Worm (Caenorhabditis elegans) whole organism, L4/young adult: ENCODE results near the gene lad-2.

Experiments used
- W03F9.2 ChIP-seq: fragments of 150-350 bp; optimal IDR thresholded peaks from 2 replicates; lab custom pipeline; 2014; ENCODE audit warnings: missing biosample characterization, missing genetic modification characterization
- dao-5 ChIP-seq: sonication (generic microtip); optimal IDR thresholded peaks from 2 replicates; lab custom pipeline; 2016; ENCODE audit warnings: missing genotype, missing genetic modification characterization, moderate library complexity, missing compliant biosample characterization
- him-1 ChIP-seq: sonication (generic microtip); optimal IDR thresholded peaks from 2 replicates; lab custom pipeline; 2016; ENCODE audit warnings: missing genotype, missing genetic modification reagents, missing genetic modification characterization, missing compliant biosample characterization

lad-2 gene

ce11 chrIV:2994883-2995282 lies 16.6 kb upstream of the lad-2 start:
- TF ChIP-seq W03F9.2: no peak
- no peak for TF ChIP-seq dao-5
- no peak for TF ChIP-seq him-1 (tag; lab: Kevin White, UChicago)

- no peak for TF ChIP-seq W03F9.2
- TF ChIP-seq him-1 (tag; lab: Kevin White, UChicago): peak; percentile 79
Measured at ce11 chrIV:2993278-2993899, 15.1 kb upstream of the lad-2 start.

ce11 chrIV:2990519-2990918 lies 12.2 kb upstream of the lad-2 start:
- TF ChIP-seq dao-5: no peak
- peak; percentile 1 for TF ChIP-seq him-1 (tag; lab: Kevin White, UChicago)

- TF ChIP-seq him-1 (tag; lab: Kevin White, UChicago): no peak
- TF ChIP-seq W03F9.2: no peak
- no peak for TF ChIP-seq dao-5
Measured at ce11 chrIV:2986720-2987119, 8.4 kb upstream of the lad-2 start.

- no peak for TF ChIP-seq dao-5
- no peak for TF ChIP-seq him-1 (tag; lab: Kevin White, UChicago)
- no peak for TF ChIP-seq W03F9.2
Measured at ce11 chrIV:2982443-2982842, 4.2 kb upstream of the lad-2 start.

ce11 chrIV:2971060-2971459 lies 7.2 kb downstream of the lad-2 start:
- TF ChIP-seq W03F9.2: no peak
- TF ChIP-seq him-1 (tag; lab: Kevin White, UChicago): no peak
- no peak for TF ChIP-seq dao-5

ce11 chrIV:2969399-2969990 lies 8.8 kb downstream of the lad-2 start, which contains the start of gene Y54G2A.57:
Y54G2A.57 (plus strand) TSS chrIV:2969940.
- TF ChIP-seq dao-5: no peak
- TF ChIP-seq W03F9.2: no peak
- TF ChIP-seq him-1 (tag; lab: Kevin White, UChicago): no peak

- no peak for TF ChIP-seq W03F9.2
- no peak for TF ChIP-seq him-1 (tag; lab: Kevin White, UChicago)
- TF ChIP-seq dao-5: no peak
Measured at ce11 chrIV:2966884-2967283, 11.4 kb downstream of the lad-2 start.

ce11 chrIV:2960242-2960641 lies 18.0 kb downstream of the lad-2 start:
- TF ChIP-seq W03F9.2 (no peak), dao-5 (no peak), him-1 (tag; lab: Kevin White, UChicago) (no peak)

ce11 chrIV:2959798-2960197 lies 18.5 kb downstream of the lad-2 start, which contains the start of gene ser-6:
ser-6 (plus strand) TSS chrIV:2960098.
- TF ChIP-seq him-1 (tag; lab: Kevin White, UChicago): no peak

ce11 chrIV:2935194-2935593 lies 43.1 kb downstream of the lad-2 start:
- no peak for TF ChIP-seq dao-5
- no peak for TF ChIP-seq him-1 (tag; lab: Kevin White, UChicago)
- no peak for TF ChIP-seq W03F9.2

- no peak for TF ChIP-seq dao-5
- TF ChIP-seq W03F9.2: no peak
- TF ChIP-seq him-1 (tag; lab: Kevin White, UChicago): no peak
Measured at ce11 chrIV:2931228-2931627, 47.1 kb downstream of the lad-2 start, which contains the start of gene samt-1. samt-1 (plus strand) TSS chrIV:2931403.

- TF ChIP-seq dao-5 (no peak), him-1 (tag; lab: Kevin White, UChicago) (no peak), W03F9.2 (peak; percentile 71)
Measured at ce11 chrIV:2928409-2928808, 49.9 kb downstream of the lad-2 start, which contains the start of gene manf-1. manf-1 (minus strand) TSS chrIV:2928421.

- TF ChIP-seq dao-5 (no peak), W03F9.2 (no peak), him-1 (tag; lab: Kevin White, UChicago) (no peak)
Measured at ce11 chrIV:2925591-2925990, 52.7 kb downstream of the lad-2 start, which contains the start of gene ubc-13. ubc-13 (minus strand) TSS chrIV:2925691.

- no peak for TF ChIP-seq him-1 (tag; lab: Kevin White, UChicago)
- no peak for TF ChIP-seq W03F9.2
- no peak for TF ChIP-seq dao-5
Measured at ce11 chrIV:2922196-2922595, 56.1 kb downstream of the lad-2 start, which contains the start of gene fbxc-45. fbxc-45 (minus strand) TSS chrIV:2922243.
